Worm (Caenorhabditis elegans) whole organism, L2 larva: ENCODE results near the gene pde-2.

Source experiments
- C34F6.9 ChIP-seq: fragments of 150-350 bp; optimal IDR thresholded peaks from 2 replicates; lab custom pipeline; 2014; ENCODE audit warnings: missing biosample characterization, missing genetic modification characterization
- F13H6.1 ChIP-seq: sonication (generic microtip); optimal IDR thresholded peaks from 2 replicates; lab custom pipeline; 2016; ENCODE audit warnings: missing genetic modification characterization, missing compliant biosample characterization
- R02D3.7 ChIP-seq: fragments of 150-350 bp; optimal IDR thresholded peaks from 2 replicates; lab custom pipeline; 2014; ENCODE audit warnings: missing biosample characterization, missing genetic modification characterization
- Y55F3AM.14 ChIP-seq: fragments of 200-800 bp; sonication (Bioruptor generic); optimal IDR thresholded peaks from 2 replicates; lab custom pipeline; 2018; ENCODE audit warnings: mild to moderate bottlenecking, missing genetic modification characterization, missing compliant biosample characterization
- ZK546.5 ChIP-seq: sonication (generic microtip); optimal IDR thresholded peaks from 2 replicates; lab custom pipeline; 2017; ENCODE audit warnings: missing biosample characterization, missing genetic modification characterization
- alr-1 ChIP-seq: fragments of 150-350 bp; optimal IDR thresholded peaks from 2 replicates; lab custom pipeline; 2014; ENCODE audit warnings: missing biosample characterization, missing genetic modification characterization
- aly-2 ChIP-seq: fragments of 150-350 bp; optimal IDR thresholded peaks from 2 replicates; lab custom pipeline; 2014; ENCODE audit warnings: missing biosample characterization, missing genetic modification characterization
- ama-1 ChIP-seq: fragments of 150-350 bp; optimal IDR thresholded peaks from 2 replicates; lab custom pipeline; 2018; ENCODE audit warnings: inconsistent platforms
- blmp-1 ChIP-seq: sonication (generic microtip); optimal IDR thresholded peaks from 2 replicates; lab custom pipeline; 2017; ENCODE audit warnings: missing genetic modification characterization, mild to moderate bottlenecking, missing compliant biosample characterization, antibody characterized with exemption, moderate library complexity; ENCODE audit not compliant: insufficient read depth
- ceh-16 ChIP-seq: fragments of 150-350 bp; optimal IDR thresholded peaks from 2 replicates; lab custom pipeline; 2014; ENCODE audit warnings: missing biosample characterization, missing genetic modification characterization
- ceh-82 ChIP-seq: fragments of 150-350 bp; optimal IDR thresholded peaks from 2 replicates; lab custom pipeline; 2014; ENCODE audit warnings: missing biosample characterization, missing genetic modification characterization
- crh-2 ChIP-seq: sonication (generic microtip); optimal IDR thresholded peaks from 2 replicates; lab custom pipeline; 2017; ENCODE audit warnings: missing biosample characterization, missing genetic modification characterization
- dmd-4 ChIP-seq: sonication (generic microtip); optimal IDR thresholded peaks from 2 replicates; lab custom pipeline; 2017; ENCODE audit warnings: missing biosample characterization, missing genetic modification characterization
- egl-27 ChIP-seq: sonication (generic microtip); optimal IDR thresholded peaks from 3 replicates; lab custom pipeline; 2017; ENCODE audit warnings: missing biosample characterization, missing genetic modification reagents, missing genetic modification characterization
- elt-1 ChIP-seq: fragments of 150-350 bp; optimal IDR thresholded peaks from 2 replicates; lab custom pipeline; 2014; ENCODE audit warnings: missing biosample characterization, missing genetic modification characterization
- elt-3 ChIP-seq: sonication (generic microtip); optimal IDR thresholded peaks from 2 replicates; lab custom pipeline; 2017; ENCODE audit warnings: missing biosample characterization, missing genetic modification characterization
- fos-1 ChIP-seq: fragments of 150-350 bp; optimal IDR thresholded peaks from 2 replicates; lab custom pipeline; 2014; ENCODE audit warnings: missing biosample characterization, missing genetic modification characterization
- gmeb-1 ChIP-seq: fragments of 150-350 bp; optimal IDR thresholded peaks from 2 replicates; lab custom pipeline; 2014; ENCODE audit warnings: missing biosample characterization, missing genetic modification characterization
- lin-11 ChIP-seq: fragments of 150-350 bp; sonication (generic microtip); optimal IDR thresholded peaks from 2 replicates; lab custom pipeline; 2014; ENCODE audit warnings: missing biosample characterization, missing genetic modification characterization, inconsistent platforms, mixed read lengths
- lin-13 ChIP-seq: fragments of 150-350 bp; optimal IDR thresholded peaks from 2 replicates; lab custom pipeline; 2014; ENCODE audit warnings: missing biosample characterization, missing genetic modification reagents, missing genetic modification characterization
- lin-39 ChIP-seq: fragments of 150-350 bp; optimal IDR thresholded peaks from 2 replicates; lab custom pipeline; 2014; ENCODE audit warnings: missing biosample characterization, missing genetic modification reagents, missing genetic modification characterization
- lsy-2 ChIP-seq, 2 experiments: fragments of 150-350 bp in 1 of 2; sonication (generic microtip) in 1 of 2; optimal IDR thresholded peaks; 2 replicates each; lab custom pipeline; 2014 to 2017; ENCODE audit warnings: missing biosample characterization in 2 of 2, missing genetic modification characterization in 2 of 2
- mab-5 ChIP-seq: fragments of 150-350 bp; optimal IDR thresholded peaks from 2 replicates; lab custom pipeline; 2014; ENCODE audit warnings: missing biosample characterization, missing genetic modification characterization
- mbf-1 ChIP-seq: sonication (generic microtip); optimal IDR thresholded peaks from 2 replicates; lab custom pipeline; 2017; ENCODE audit warnings: missing biosample characterization, missing genetic modification characterization
- mdl-1 ChIP-seq, 2 experiments: fragments of 150-350 bp in 1 of 2; sonication (generic microtip) in 1 of 2; optimal IDR thresholded peaks; 2 replicates each; lab custom pipeline; 2017; ENCODE audit warnings: missing biosample characterization in 2 of 2, missing genetic modification characterization in 2 of 2
- nhr-10 ChIP-seq: sonication (generic microtip); optimal IDR thresholded peaks from 2 replicates; lab custom pipeline; 2017; ENCODE audit warnings: missing biosample characterization, missing genetic modification characterization
- nhr-11 ChIP-seq: fragments of 150-350 bp; optimal IDR thresholded peaks from 2 replicates; lab custom pipeline; 2014; ENCODE audit warnings: missing biosample characterization, missing genetic modification characterization
- nhr-12 ChIP-seq: fragments of 150-350 bp; optimal IDR thresholded peaks from 2 replicates; lab custom pipeline; 2014; ENCODE audit warnings: missing biosample characterization, missing genetic modification characterization
- nhr-129 ChIP-seq: fragments of 150-350 bp; optimal IDR thresholded peaks from 2 replicates; lab custom pipeline; 2014; ENCODE audit warnings: missing biosample characterization, missing genetic modification characterization
- nhr-21 ChIP-seq: fragments of 150-350 bp; optimal IDR thresholded peaks from 2 replicates; lab custom pipeline; 2014; ENCODE audit warnings: missing biosample characterization, missing genetic modification characterization
- nhr-23 ChIP-seq: fragments of 150-350 bp; optimal IDR thresholded peaks from 2 replicates; lab custom pipeline; 2014; ENCODE audit warnings: missing biosample characterization, missing genetic modification reagents, missing genetic modification characterization
- nhr-237 ChIP-seq: fragments of 150-350 bp; optimal IDR thresholded peaks from 2 replicates; lab custom pipeline; 2014; ENCODE audit warnings: missing biosample characterization, missing genetic modification characterization
- nhr-25 ChIP-seq: fragments of 150-350 bp; sonication (generic microtip); optimal IDR thresholded peaks from 3 replicates; lab custom pipeline; 2014; ENCODE audit warnings: missing biosample characterization, missing genetic modification characterization
- nhr-6 ChIP-seq: fragments of 150-350 bp; optimal IDR thresholded peaks from 2 replicates; lab custom pipeline; 2014; ENCODE audit warnings: missing biosample characterization, missing genetic modification characterization
- nhr-77 ChIP-seq: fragments of 150-350 bp; optimal IDR thresholded peaks from 2 replicates; lab custom pipeline; 2014; ENCODE audit warnings: missing biosample characterization, missing genetic modification characterization
- peb-1 ChIP-seq: fragments of 150-350 bp; optimal IDR thresholded peaks from 2 replicates; lab custom pipeline; 2014; ENCODE audit warnings: missing biosample characterization, missing genetic modification characterization
- sem-4 ChIP-seq: fragments of 150-350 bp; optimal IDR thresholded peaks from 2 replicates; lab custom pipeline; 2014; ENCODE audit warnings: missing biosample characterization, missing genetic modification reagents, missing genetic modification characterization
- skn-1 ChIP-seq: sonication (generic microtip); optimal IDR thresholded peaks from 2 replicates; lab custom pipeline; 2017; ENCODE audit warnings: missing biosample characterization, missing genetic modification characterization
- sma-3 ChIP-seq: sonication (generic microtip); optimal IDR thresholded peaks from 2 replicates; lab custom pipeline; 2016; ENCODE audit warnings: missing genetic modification reagents, missing genetic modification characterization, missing compliant biosample characterization
- sma-9 ChIP-seq, 2 experiments: fragments of 150-350 bp in 1 of 2; sonication (generic microtip) in 1 of 2; optimal IDR thresholded peaks; 2 replicates each; lab custom pipeline; 2014 to 2016; ENCODE audit warnings: missing genetic modification characterization in 2 of 2, mild to moderate bottlenecking in 1 of 2, missing biosample characterization in 1 of 2, missing compliant biosample characterization in 1 of 2, missing genetic modification reagents in 1 of 2, moderate library complexity in 1 of 2
- snpc-4 ChIP-seq: fragments of 150-350 bp; optimal IDR thresholded peaks from 2 replicates; lab custom pipeline; 2014; ENCODE audit warnings: missing biosample characterization, missing genetic modification characterization
- unc-39 ChIP-seq: fragments of 150-350 bp; optimal IDR thresholded peaks from 2 replicates; lab custom pipeline; 2014; ENCODE audit warnings: missing biosample characterization, missing genetic modification characterization
- unc-55 ChIP-seq: fragments of 150-350 bp; sonication (generic microtip); optimal IDR thresholded peaks from 3 replicates; lab custom pipeline; 2014; ENCODE audit warnings: missing biosample characterization, missing genetic modification reagents, missing genetic modification characterization
- unc-62 ChIP-seq: fragments of 150-350 bp; optimal IDR thresholded peaks from 2 replicates; lab custom pipeline; 2014; ENCODE audit warnings: missing biosample characterization, missing genetic modification reagents, missing genetic modification characterization
- zag-1 ChIP-seq: fragments of 150-350 bp; optimal IDR thresholded peaks from 2 replicates; lab custom pipeline; 2014; ENCODE audit warnings: missing biosample characterization, missing genetic modification characterization
- ztf-1 ChIP-seq: fragments of 200-800 bp; sonication (Bioruptor generic); conservative IDR thresholded peaks from 2 replicates; pipeline ENCODE4 v1.3.6; 2022; ENCODE audit warnings: missing genetic modification characterization, missing compliant biosample characterization
- ztf-11 ChIP-seq: sonication (generic microtip); optimal IDR thresholded peaks from 2 replicates; lab custom pipeline; 2017; ENCODE audit warnings: missing biosample characterization, missing genetic modification characterization
- ztf-4 ChIP-seq: fragments of 150-350 bp; optimal IDR thresholded peaks from 2 replicates; lab custom pipeline; 2014; ENCODE audit warnings: missing biosample characterization, missing genetic modification characterization

Gene pde-2

ce11 chrIII:8981847-8982479 is at the start of gene pde-2:
pde-2 (minus strand) TSS chrIII:8981897.
- TF ChIP-seq mdl-1 (tag; optimal IDR thresholded peaks at IDR 0.05; lab: Kevin White, UChicago): peak in 1 of 2 experiments; percentile 16
- no peak for TF ChIP-seq alr-1
- TF ChIP-seq ama-1 (lab: Kevin White, UChicago): no peak
- no peak for TF ChIP-seq mbf-1 (tag; lab: Kevin White, UChicago)
- TF ChIP-seq elt-1 (tag; lab: Kevin White, UChicago): no peak
- no peak for TF ChIP-seq peb-1
- TF ChIP-seq ceh-16 (tag; lab: Kevin White, UChicago): no peak
- peak; percentile 68 for TF ChIP-seq F13H6.1
- TF ChIP-seq unc-62 (GFP tag; lab: Kevin White, UChicago): no peak
- peak; percentile 12 for TF ChIP-seq Y55F3AM.14 (GFP tag; lab: Kevin White, UChicago)
- no peak for TF ChIP-seq nhr-11 (tag; lab: Kevin White, UChicago)
- TF ChIP-seq crh-2 (tag; lab: Kevin White, UChicago): peak; percentile 77
- TF ChIP-seq sma-3: peak; percentile 6
- no peak for TF ChIP-seq skn-1 (tag; lab: Kevin White, UChicago)
- TF ChIP-seq sem-4 (tag; lab: Kevin White, UChicago): peak; percentile 76
- no peak for TF ChIP-seq aly-2
- TF ChIP-seq nhr-25 (tag; lab: Kevin White, UChicago): peak; percentile 38
- peak; percentile 75 for TF ChIP-seq zag-1 (tag; lab: Kevin White, UChicago)
- no peak for TF ChIP-seq ceh-82 (tag; lab: Kevin White, UChicago)
- TF ChIP-seq egl-27 (tag; lab: Kevin White, UChicago): no peak
- TF ChIP-seq sma-9 (GFP tag; optimal IDR thresholded peaks at IDR 0.05; lab: Kevin White, UChicago): peak; percentile 74
- TF ChIP-seq sma-9 (tag; optimal IDR thresholded peaks at IDR 0.05; lab: Kevin White, UChicago): no peak
- TF ChIP-seq lin-39 (tag; lab: Kevin White, UChicago): no peak
- TF ChIP-seq unc-39 (tag; lab: Kevin White, UChicago): no peak
- peak in 1 of 2 experiments; percentile 69 for TF ChIP-seq lsy-2 (tag; optimal IDR thresholded peaks at IDR 0.05; lab: Kevin White, UChicago)
- no peak for TF ChIP-seq elt-3 (tag; lab: Kevin White, UChicago)
- TF ChIP-seq snpc-4 (tag; lab: Kevin White, UChicago): peak; percentile 61
- TF ChIP-seq nhr-23 (tag; lab: Kevin White, UChicago): no peak
- TF ChIP-seq nhr-237 (tag; lab: Kevin White, UChicago): no peak
- TF ChIP-seq ZK546.5: no peak
- peak; percentile 81 for TF ChIP-seq C34F6.9
- no peak for TF ChIP-seq ztf-11 (tag; lab: Kevin White, UChicago)
- TF ChIP-seq R02D3.7 (tag; lab: Kevin White, UChicago): no peak
- no peak for TF ChIP-seq ztf-1 (GFP tag; lab: Robert Waterston, UW)
- peak; percentile 37 for TF ChIP-seq ztf-4 (tag; lab: Kevin White, UChicago)
- no peak for TF ChIP-seq blmp-1
- TF ChIP-seq nhr-12: no peak
- no peak for TF ChIP-seq gmeb-1 (tag; lab: Kevin White, UChicago)
- TF ChIP-seq nhr-10: no peak
- TF ChIP-seq mab-5 (tag; lab: Kevin White, UChicago): no peak
- TF ChIP-seq nhr-6 (tag; lab: Kevin White, UChicago): peak; percentile 61
- peak; percentile 50 for TF ChIP-seq unc-55 (GFP tag; lab: Kevin White, UChicago)
- TF ChIP-seq fos-1 (tag; lab: Kevin White, UChicago): peak; percentile 36
- no peak for TF ChIP-seq nhr-21 (tag; lab: Kevin White, UChicago)
- TF ChIP-seq lin-11 (tag; lab: Kevin White, UChicago): no peak
- TF ChIP-seq nhr-77: no peak
- peak; percentile 11 for TF ChIP-seq lin-13
- peak; percentile 74 for TF ChIP-seq nhr-129 (tag; lab: Kevin White, UChicago)
- no peak for TF ChIP-seq dmd-4 (tag; lab: Kevin White, UChicago)
- TF ChIP-seq, all 48 proteins: peak for 18
